Worm (Caenorhabditis elegans) whole organism, L3 larva: Measurements from ENCODE around the gene pcn-1.

Experiments used
- R02D3.7 ChIP-seq: fragments of 150-350 bp; optimal IDR thresholded peaks from 2 replicates; lab custom pipeline; 2014; ENCODE audit warnings: missing biosample characterization, missing genetic modification characterization
- ZK546.5 ChIP-seq: sonication (generic microtip); optimal IDR thresholded peaks from 2 replicates; lab custom pipeline; 2017; ENCODE audit warnings: missing biosample characterization, missing genetic modification characterization
- aly-2 ChIP-seq: fragments of 150-350 bp; optimal IDR thresholded peaks from 2 replicates; lab custom pipeline; 2014; ENCODE audit warnings: missing biosample characterization, missing genetic modification characterization
- ceh-82 ChIP-seq: fragments of 150-350 bp; optimal IDR thresholded peaks from 2 replicates; lab custom pipeline; 2014; ENCODE audit warnings: missing biosample characterization, missing genetic modification characterization
- daf-12 ChIP-seq: fragments of 150-350 bp; optimal IDR thresholded peaks from 2 replicates; lab custom pipeline; 2014; ENCODE audit warnings: missing biosample characterization, missing genetic modification reagents, missing genetic modification characterization
- egl-27 ChIP-seq: sonication (generic microtip); optimal IDR thresholded peaks from 4 replicates; lab custom pipeline; 2017; ENCODE audit warnings: missing biosample characterization, missing genetic modification reagents, missing genetic modification characterization
- egl-5 ChIP-seq: fragments of 150-350 bp; optimal IDR thresholded peaks from 2 replicates; lab custom pipeline; 2017; ENCODE audit warnings: missing biosample characterization, missing genetic modification reagents, missing genetic modification characterization, inconsistent platforms
- elt-2 ChIP-seq: sonication (generic microtip); optimal IDR thresholded peaks from 2 replicates; lab custom pipeline; 2016; ENCODE audit warnings: missing genetic modification reagents, mild to moderate bottlenecking, missing genetic modification characterization, missing compliant biosample characterization
- elt-3 ChIP-seq, 3 experiments: fragments of 150-350 bp in 1 of 3; sonication (generic microtip) in 2 of 3; optimal IDR thresholded peaks; 2 replicates in 2 of 3; 4 replicates in 1 of 3; lab custom pipeline; 2014 to 2017; ENCODE audit warnings: missing biosample characterization in 3 of 3, missing genetic modification characterization in 3 of 3
- eor-1 ChIP-seq, 2 experiments: fragments of 150-350 bp; optimal IDR thresholded peaks; 2 replicates each; lab custom pipeline; 2014 to 2018; ENCODE audit warnings: missing biosample characterization in 2 of 2, missing genetic modification characterization in 2 of 2
- fkh-2 ChIP-seq: fragments of 150-350 bp; optimal IDR thresholded peaks from 2 replicates; lab custom pipeline; 2014; ENCODE audit warnings: missing biosample characterization, missing genetic modification reagents, missing genetic modification characterization
- fos-1 ChIP-seq: fragments of 150-350 bp; optimal IDR thresholded peaks from 2 replicates; lab custom pipeline; 2014; ENCODE audit warnings: missing biosample characterization, missing genetic modification characterization
- hmg-11 ChIP-seq: sonication (generic microtip); optimal IDR thresholded peaks from 2 replicates; lab custom pipeline; 2016; ENCODE audit warnings: missing genetic modification characterization, missing compliant biosample characterization
- jun-1 ChIP-seq: fragments of 150-350 bp; optimal IDR thresholded peaks from 2 replicates; lab custom pipeline; 2014; ENCODE audit warnings: missing biosample characterization, missing genetic modification reagents, missing genetic modification characterization
- lin-15B ChIP-seq: fragments of 150-350 bp; optimal IDR thresholded peaks from 2 replicates; lab custom pipeline; 2014; ENCODE audit warnings: missing biosample characterization, missing genetic modification characterization
- lin-39 ChIP-seq: fragments of 150-350 bp; optimal IDR thresholded peaks from 2 replicates; lab custom pipeline; 2018; ENCODE audit warnings: missing biosample characterization, missing genetic modification reagents, missing genetic modification characterization
- lsy-12 ChIP-seq: sonication (generic microtip); optimal IDR thresholded peaks from 2 replicates; lab custom pipeline; 2016; ENCODE audit warnings: mild to moderate bottlenecking, missing genetic modification characterization, missing compliant biosample characterization
- mdl-1 ChIP-seq: fragments of 150-350 bp; optimal IDR thresholded peaks from 2 replicates; lab custom pipeline; 2014; ENCODE audit warnings: missing biosample characterization, missing genetic modification characterization
- mml-1 ChIP-seq: fragments of 150-350 bp; sonication (generic microtip); optimal IDR thresholded peaks from 3 replicates; lab custom pipeline; 2014; ENCODE audit warnings: missing biosample characterization, missing genetic modification characterization
- nhr-11 ChIP-seq: fragments of 150-350 bp; optimal IDR thresholded peaks from 2 replicates; lab custom pipeline; 2014; ENCODE audit warnings: missing biosample characterization, missing genetic modification characterization
- nhr-23 ChIP-seq: fragments of 150-350 bp; optimal IDR thresholded peaks from 2 replicates; lab custom pipeline; 2014; ENCODE audit warnings: missing biosample characterization, missing genetic modification reagents, missing genetic modification characterization
- nhr-237 ChIP-seq: fragments of 150-350 bp; optimal IDR thresholded peaks from 2 replicates; lab custom pipeline; 2014; ENCODE audit warnings: missing biosample characterization, missing genetic modification characterization
- nhr-25 ChIP-seq: sonication (generic microtip); optimal IDR thresholded peaks from 2 replicates; lab custom pipeline; 2017; ENCODE audit warnings: missing biosample characterization, missing genetic modification characterization
- nhr-43 ChIP-seq: sonication (generic microtip); optimal IDR thresholded peaks from 2 replicates; lab custom pipeline; 2016; ENCODE audit warnings: mild to moderate bottlenecking, missing genetic modification characterization, missing compliant biosample characterization; ENCODE audit not compliant: poor library complexity, severe bottlenecking
- nhr-77 ChIP-seq: fragments of 150-350 bp; optimal IDR thresholded peaks from 2 replicates; lab custom pipeline; 2014; ENCODE audit warnings: missing biosample characterization, missing genetic modification characterization
- pha-4 ChIP-seq: fragments of 150-350 bp; optimal IDR thresholded peaks from 2 replicates; lab custom pipeline; 2014; ENCODE audit warnings: missing biosample characterization, missing genetic modification reagents, missing genetic modification characterization
- pqm-1 ChIP-seq: fragments of 150-350 bp; optimal IDR thresholded peaks from 2 replicates; lab custom pipeline; 2017; ENCODE audit warnings: missing biosample characterization, missing genetic modification characterization, inconsistent platforms
- sea-2 ChIP-seq: fragments of 150-350 bp; sonication (generic microtip); optimal IDR thresholded peaks from 4 replicates; lab custom pipeline; 2014; ENCODE audit warnings: missing biosample characterization, missing genetic modification reagents, missing genetic modification characterization
- snpc-4 ChIP-seq: fragments of 150-350 bp; optimal IDR thresholded peaks from 2 replicates; lab custom pipeline; 2014; ENCODE audit warnings: missing biosample characterization, missing genetic modification characterization
- tbx-2 ChIP-seq: sonication (generic microtip); optimal IDR thresholded peaks from 2 replicates; lab custom pipeline; 2016; ENCODE audit warnings: mild to moderate bottlenecking, missing genetic modification characterization, missing compliant biosample characterization
- unc-39 ChIP-seq: sonication (generic microtip); optimal IDR thresholded peaks from 4 replicates; lab custom pipeline; 2017; ENCODE audit warnings: missing biosample characterization, missing genetic modification characterization
- unc-62 ChIP-seq: fragments of 150-350 bp; sonication (generic microtip); optimal IDR thresholded peaks from 4 replicates; lab custom pipeline; 2014; ENCODE audit warnings: missing biosample characterization, missing genetic modification reagents, missing genetic modification characterization
- ztf-4 ChIP-seq: fragments of 150-350 bp; optimal IDR thresholded peaks from 2 replicates; lab custom pipeline; 2014; ENCODE audit warnings: missing biosample characterization, missing genetic modification characterization

The pcn-1 gene

ce11 chrIV:4079514-4079913, 30.3 kb upstream of the pcn-1 start, which contains the start of gene C35B1.4:
Gene C35B1.4 (plus strand): TSS chrIV:4079814.
- TF ChIP-seq egl-27 (tag; lab: Kevin White, UChicago): no peak
- no peak for TF ChIP-seq mdl-1 (tag; lab: Kevin White, UChicago)
- no peak for TF ChIP-seq nhr-43 (tag; lab: Kevin White, UChicago)
- no peak for TF ChIP-seq mml-1
- TF ChIP-seq nhr-23 (tag; lab: Kevin White, UChicago): no peak
- no peak for TF ChIP-seq lsy-12 (tag; lab: Kevin White, UChicago)
- no peak for TF ChIP-seq ztf-4 (tag; lab: Kevin White, UChicago)
- no peak for TF ChIP-seq ZK546.5 (tag; lab: Kevin White, UChicago)
- TF ChIP-seq daf-12 (tag; lab: Kevin White, UChicago): no peak
- no peak for TF ChIP-seq pha-4 (tag; lab: Kevin White, UChicago)
- no peak for TF ChIP-seq hmg-11
- TF ChIP-seq elt-3 (tag; optimal IDR thresholded peaks at IDR 0.05; lab: Kevin White, UChicago): no peak
- no peak for TF ChIP-seq unc-62 (GFP tag; lab: Kevin White, UChicago)
- TF ChIP-seq fos-1 (tag; lab: Kevin White, UChicago): no peak
- TF ChIP-seq nhr-25: no peak
- TF ChIP-seq tbx-2 (tag; lab: Kevin White, UChicago): no peak
- TF ChIP-seq nhr-77: no peak
- no peak for TF ChIP-seq aly-2 (tag; lab: Kevin White, UChicago)
- TF ChIP-seq, all 47 proteins: peak for 0

DNA sequence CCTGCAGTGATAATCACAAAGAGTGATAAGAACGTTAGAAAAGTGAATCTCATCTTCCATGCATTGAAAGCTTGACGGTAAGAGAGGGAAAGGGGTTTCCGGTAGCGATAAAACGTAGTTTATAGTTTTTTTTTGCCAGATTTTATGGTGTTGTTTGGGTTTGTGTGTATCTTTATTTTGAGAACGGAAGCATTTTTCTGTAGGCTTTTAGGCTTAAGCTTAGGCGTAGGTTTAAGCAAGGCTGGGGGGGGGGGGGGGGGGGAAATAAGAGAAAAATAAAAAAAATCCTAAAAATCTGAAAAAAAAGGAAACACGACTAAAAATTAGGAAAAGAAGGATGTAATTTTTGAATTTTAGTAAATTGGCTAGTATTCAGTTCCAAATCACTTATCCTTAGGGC, 29.7 kb upstream of the pcn-1 start, which contains the start of gene C35B1.8:
Gene C35B1.8 (minus strand): TSS at position 101 of the 400 bp plus-strand sequence.
- no peak for TF ChIP-seq aly-2 (tag; lab: Kevin White, UChicago)
- no peak for TF ChIP-seq unc-62 (GFP tag; lab: Kevin White, UChicago)
- no peak for TF ChIP-seq ceh-82 (tag; lab: Kevin White, UChicago)
- TF ChIP-seq lin-15B (tag; lab: Kevin White, UChicago): no peak
- no peak for TF ChIP-seq fkh-2 (tag; lab: Kevin White, UChicago)
- TF ChIP-seq mdl-1 (tag; lab: Kevin White, UChicago): no peak
- TF ChIP-seq elt-3 (tag; optimal IDR thresholded peaks at IDR 0.05; lab: Kevin White, UChicago): no peak
- TF ChIP-seq ZK546.5 (tag; lab: Kevin White, UChicago): no peak
- no peak for TF ChIP-seq fos-1 (tag; lab: Kevin White, UChicago)
- TF ChIP-seq sea-2 (GFP tag; lab: Kevin White, UChicago): no peak
- TF ChIP-seq nhr-25: no peak
- TF ChIP-seq elt-2 (tag; lab: Kevin White, UChicago): no peak

- TF ChIP-seq fos-1 (tag; lab: Kevin White, UChicago) (no peak), pqm-1 (no peak), nhr-25 (no peak), unc-39 (tag; lab: Kevin White, UChicago) (no peak), mdl-1 (tag; lab: Kevin White, UChicago) (no peak), R02D3.7 (tag; lab: Kevin White, UChicago) (no peak)
- TF ChIP-seq, all 47 proteins: peak for 0
These were observed 27.5 kb upstream of the pcn-1 start for ce11 chrIV:4076690-4077295.

- no peak for TF ChIP-seq nhr-11
- no peak for TF ChIP-seq nhr-25
- no peak for TF ChIP-seq jun-1 (tag; lab: Kevin White, UChicago)
- no peak for TF ChIP-seq unc-62 (GFP tag; lab: Kevin White, UChicago)
- TF ChIP-seq fkh-2 (tag; lab: Kevin White, UChicago): no peak
- no peak for TF ChIP-seq ZK546.5 (tag; lab: Kevin White, UChicago)
- no peak for TF ChIP-seq hmg-11
- TF ChIP-seq elt-3 (tag; optimal IDR thresholded peaks at IDR 0.05; lab: Kevin White, UChicago): no peak
- TF ChIP-seq nhr-237 (tag; lab: Kevin White, UChicago): no peak
- no peak for TF ChIP-seq lsy-12 (tag; lab: Kevin White, UChicago)
- TF ChIP-seq lin-39: no peak
- TF ChIP-seq eor-1 (tag; optimal IDR thresholded peaks at IDR 0.05; lab: Kevin White, UChicago): no peak
- TF ChIP-seq ceh-82 (tag; lab: Kevin White, UChicago): no peak
- TF ChIP-seq snpc-4: no peak
- no peak for TF ChIP-seq egl-5
These were observed 25.4 kb upstream of the pcn-1 start, which contains the start of gene W03D2.9 for ce11 chrIV:4074610-4075009. Gene W03D2.9 (minus strand): TSS chrIV:4074710.
